Worm (Caenorhabditis elegans): ENCODE measurements around the gene D2062.4.
"Not testable (repeated sequence)": the region's sequence is repeated elsewhere in the genome, so short reads cannot be mapped to it uniquely, and the experiment has no call there.

The D2062.4 gene

ce11 chrII:2622936-2623452 lies at the start of gene D2062.4:
D2062.4 (plus strand) TSS chrII:2623402.
- not testable (repeated sequence) for TF ChIP-seq lin-13 (tag; optimal IDR thresholded peaks at IDR 0.05); ceh-83 (GFP tag; optimal IDR thresholded peaks at IDR 0.05); snpc-4 (tag; optimal IDR thresholded peaks at IDR 0.05)

- TF ChIP-seq sptf-1 (tag; optimal IDR thresholded peaks at IDR 0.05) (no peak), ceh-43 (GFP tag; optimal IDR thresholded peaks at IDR 0.05) (no peak), nhr-12 (tag; optimal IDR thresholded peaks at IDR 0.05) (no peak), unc-62 (GFP tag; optimal IDR thresholded peaks at IDR 0.05) (no peak), ceh-39 (tag; optimal IDR thresholded peaks at IDR 0.05) (no peak), lin-32 (GFP tag; optimal IDR thresholded peaks at IDR 0.05) (no peak), unc-39 (tag; optimal IDR thresholded peaks at IDR 0.05) (no peak), ceh-83 (GFP tag; optimal IDR thresholded peaks at IDR 0.05) (no peak), M03D4.4 (tag; optimal IDR thresholded peaks at IDR 0.05) (no peak), drap-1 (GFP tag; optimal IDR thresholded peaks at IDR 0.05) (no peak)
Measured at ce11 chrII:2578216-2578615, 45.0 kb upstream of the D2062.4 start.

- no peak for TF ChIP-seq nhr-2 (tag; optimal IDR thresholded peaks at IDR 0.05)
- no peak for TF ChIP-seq flh-1 (GFP tag; optimal IDR thresholded peaks at IDR 0.05)
- no peak for TF ChIP-seq elt-1 (tag; optimal IDR thresholded peaks at IDR 0.05; ENCODE audit: borderline replicate concordance, insufficient read depth)
- TF ChIP-seq cnd-1 (tag; optimal IDR thresholded peaks at IDR 0.05): no peak
- no peak for TF ChIP-seq nhr-76 (tag; optimal IDR thresholded peaks at IDR 0.05)
- TF ChIP-seq sptf-1 (tag; optimal IDR thresholded peaks at IDR 0.05): no peak
- TF ChIP-seq mls-2 (tag; optimal IDR thresholded peaks at IDR 0.05): no peak
- no peak for TF ChIP-seq sem-2 (GFP tag; optimal IDR thresholded peaks at IDR 0.05)
Measured at ce11 chrII:2583044-2583443, 40.2 kb upstream of the D2062.4 start, which contains the start of gene sri-74. sri-74 (minus strand) TSS chrII:2583144.

DNA sequence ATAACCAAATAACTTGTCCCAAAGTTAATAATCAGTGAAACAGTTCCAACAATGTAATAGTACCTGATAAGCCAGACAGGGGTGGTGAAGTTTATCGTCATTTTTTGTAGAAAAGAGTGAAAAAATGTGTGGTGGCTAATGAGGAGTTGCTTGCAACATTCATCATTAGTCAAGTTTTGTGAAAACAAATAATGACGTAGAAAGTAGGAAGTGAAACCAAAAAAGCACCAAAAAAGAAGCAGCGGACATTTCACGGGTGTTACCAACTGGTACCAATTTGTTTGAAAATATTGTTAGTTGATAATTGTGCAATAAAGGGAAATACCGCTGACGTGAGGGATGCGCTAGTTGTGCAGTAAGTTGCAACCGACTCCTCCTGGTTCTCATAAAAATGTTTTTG lies 37.7 kb upstream of the D2062.4 start, which contains the start of gene sri-36:
Gene sri-36 (minus strand): TSS at position 101 of the 400 bp plus-strand sequence.
- no peak for TF ChIP-seq nhr-28 (tag; optimal IDR thresholded peaks at IDR 0.05)
- no peak for TF ChIP-seq ceh-83 (GFP tag; optimal IDR thresholded peaks at IDR 0.05)
- no peak for TF ChIP-seq lsy-2 (tag; optimal IDR thresholded peaks at IDR 0.05)
- no peak for TF ChIP-seq lin-13 (tag; optimal IDR thresholded peaks at IDR 0.05)
- no peak for TF ChIP-seq drap-1 (GFP tag; optimal IDR thresholded peaks at IDR 0.05)
- no peak for TF ChIP-seq elt-3 (tag; optimal IDR thresholded peaks at IDR 0.05)

DNA sequence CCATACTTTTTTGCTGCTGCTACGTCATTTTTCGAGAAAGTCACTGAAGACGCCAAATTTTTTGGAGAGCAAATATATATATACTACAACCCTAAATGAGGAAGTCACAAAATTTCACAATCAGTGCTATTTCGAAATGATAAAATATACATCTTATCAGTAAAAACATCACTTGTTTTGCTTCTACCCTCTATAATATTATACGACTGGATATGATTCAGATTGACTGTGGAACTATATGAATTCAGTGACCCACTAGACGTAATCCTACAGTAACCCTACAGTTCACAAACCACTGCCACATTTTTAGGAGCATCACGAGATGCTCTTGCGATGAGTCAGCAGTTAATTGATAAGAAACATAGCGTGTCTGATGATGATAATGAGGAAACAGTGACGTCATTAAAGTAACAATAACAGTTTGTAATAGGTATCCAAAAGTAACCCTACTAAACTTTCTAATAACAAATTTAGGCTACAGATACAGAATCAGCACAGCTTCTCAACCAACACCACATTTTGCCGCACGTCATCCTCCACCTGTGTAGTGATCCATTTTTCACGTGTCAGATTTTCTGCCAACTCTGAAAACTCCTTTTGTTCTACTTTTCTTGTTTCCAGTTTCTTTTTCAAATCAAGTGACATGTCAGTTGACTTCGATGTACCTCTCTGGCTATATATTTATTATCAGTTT lies 36.2 kb upstream of the D2062.4 start, which contains the start of the genes F33H12.7 and sri-39:
Gene F33H12.7 (minus strand): TSS at position 51 of the 694 bp plus-strand sequence.
Gene sri-39 (plus strand): TSS at position 644 of the 694 bp plus-strand sequence.
- TF ChIP-seq unc-120 (tag; optimal IDR thresholded peaks at IDR 0.05; ENCODE audit: poor library complexity, severe bottlenecking): no peak
- TF ChIP-seq drap-1 (GFP tag; optimal IDR thresholded peaks at IDR 0.05): no peak
- TF ChIP-seq blmp-1 (tag; optimal IDR thresholded peaks at IDR 0.05): no peak
- TF ChIP-seq mab-5 (tag; optimal IDR thresholded peaks at IDR 0.05): no peak
- TF ChIP-seq elt-1 (tag; optimal IDR thresholded peaks at IDR 0.05; ENCODE audit: borderline replicate concordance, insufficient read depth): no peak
- TF ChIP-seq cnd-1 (tag; optimal IDR thresholded peaks at IDR 0.05): no peak
- no peak for TF ChIP-seq pha-4 (tag; optimal IDR thresholded peaks at IDR 0.05)
- no peak for TF ChIP-seq bed-3 (GFP tag; optimal IDR thresholded peaks at IDR 0.05)
- no peak for TF ChIP-seq ztf-11 (tag; optimal IDR thresholded peaks at IDR 0.05)
- TF ChIP-seq ces-1 (GFP tag; optimal IDR thresholded peaks at IDR 0.05): no peak
- TF ChIP-seq zip-8 (tag; optimal IDR thresholded peaks at IDR 0.05): no peak
- TF ChIP-seq lsy-2 (tag; optimal IDR thresholded peaks at IDR 0.05): no peak
- TF ChIP-seq unc-62 (GFP tag; optimal IDR thresholded peaks at IDR 0.05): no peak
- no peak for TF ChIP-seq nhr-12 (tag; optimal IDR thresholded peaks at IDR 0.05)
- no peak for TF ChIP-seq hlh-1 (tag; optimal IDR thresholded peaks at IDR 0.05)
- TF ChIP-seq unc-39 (tag; optimal IDR thresholded peaks at IDR 0.05): no peak
